Worm (Caenorhabditis elegans) whole organism, L4 larva: ENCODE measurements around the gene Y39A1A.17.

ENCODE experiments used
- F10B5.3 ChIP-seq: sonication (generic microtip); optimal IDR thresholded peaks from 2 replicates; lab custom pipeline; 2016; ENCODE audit warnings: mild to moderate bottlenecking, missing genetic modification characterization, missing compliant biosample characterization
- F26F4.8 ChIP-seq: fragments of 200-800 bp; sonication (Bioruptor generic); conservative IDR thresholded peaks from 2 replicates; pipeline ENCODE4 v1.3.6; 2022; ENCODE audit warnings: missing genetic modification characterization, missing compliant biosample characterization
- F37D6.2 ChIP-seq: sonication (generic microtip); optimal IDR thresholded peaks from 2 replicates; lab custom pipeline; 2016; ENCODE audit warnings: mild to moderate bottlenecking, missing genetic modification characterization, missing compliant biosample characterization
- F44E2.7 ChIP-seq: fragments of 200-800 bp; sonication (Bioruptor generic); IDR thresholded peaks from 2 replicates; pipeline ENCODE4 v2.1.2; 2022; ENCODE audit warnings: missing genetic modification characterization, missing compliant biosample characterization
- R02D3.7 ChIP-seq: fragments of 150-350 bp; sonication (generic microtip); optimal IDR thresholded peaks from 3 replicates; lab custom pipeline; 2014; ENCODE audit warnings: missing biosample characterization, missing genetic modification characterization
- T20F7.1 ChIP-seq: fragments of 200-800 bp; sonication (Bioruptor generic); optimal IDR thresholded peaks from 2 replicates; lab custom pipeline; 2018; ENCODE audit warnings: mild to moderate bottlenecking, missing genetic modification characterization, missing compliant biosample characterization
- Y105C5A.15 ChIP-seq: fragments of 200-800 bp; sonication (Bioruptor generic); IDR thresholded peaks from 2 replicates; pipeline ENCODE4 v1.3.6; 2022; ENCODE audit warnings: missing genetic modification characterization, missing compliant biosample characterization
- ZK546.5 ChIP-seq, 2 experiments: sonication (generic microtip); optimal IDR thresholded peaks; 2 replicates each; lab custom pipeline; 2017; ENCODE audit warnings: missing biosample characterization in 2 of 2, missing genetic modification characterization in 2 of 2
- aha-1 ChIP-seq: fragments of 150-350 bp; peaks from one replicate; lab custom pipeline; 2014; ENCODE audit warnings: missing biosample characterization, missing genetic modification characterization
- aly-2 ChIP-seq: sonication (generic microtip); optimal IDR thresholded peaks from 2 replicates; lab custom pipeline; 2018; ENCODE audit warnings: missing biosample characterization, missing genetic modification characterization
- arid-1 ChIP-seq: fragments of 200-800 bp; sonication (Bioruptor generic); conservative IDR thresholded peaks from 2 replicates; pipeline ENCODE4 v1.3.6; 2022; ENCODE audit warnings: missing genetic modification reagents, missing genetic modification characterization, missing compliant biosample characterization
- ceh-32 ChIP-seq: sonication (generic microtip); optimal IDR thresholded peaks from 2 replicates; lab custom pipeline; 2016; ENCODE audit warnings: mild to moderate bottlenecking, missing genetic modification characterization, missing compliant biosample characterization; ENCODE audit not compliant: poor library complexity
- ceh-62 ChIP-seq: sonication (generic microtip); optimal IDR thresholded peaks from 2 replicates; lab custom pipeline; 2017; ENCODE audit warnings: missing biosample characterization, missing genetic modification characterization
- ceh-82 ChIP-seq: sonication (generic microtip); optimal IDR thresholded peaks from 2 replicates; lab custom pipeline; 2017; ENCODE audit warnings: missing biosample characterization, missing genetic modification characterization
- ces-1 ChIP-seq: fragments of 150-350 bp; sonication (generic microtip); optimal IDR thresholded peaks from 4 replicates; lab custom pipeline; 2014; ENCODE audit warnings: missing biosample characterization, missing genetic modification reagents, missing genetic modification characterization
- cey-2 ChIP-seq: sonication (generic microtip); optimal IDR thresholded peaks from 3 replicates; lab custom pipeline; 2017; ENCODE audit warnings: missing genetic modification characterization, mild to moderate bottlenecking, missing compliant biosample characterization, antibody characterized with exemption, borderline replicate concordance; ENCODE audit not compliant: insufficient read depth
- daf-16 ChIP-seq, 3 experiments: sonication (generic microtip); optimal IDR thresholded peaks; 2 replicates each; lab custom pipeline; 2016 to 2017; ENCODE audit warnings: missing genetic modification characterization in 3 of 3, missing genetic modification reagents in 3 of 3, mild to moderate bottlenecking in 2 of 3, missing compliant biosample characterization in 2 of 3, missing biosample characterization in 1 of 3, moderate library complexity in 1 of 3
- dmd-6 ChIP-seq: fragments of 200-800 bp; sonication (Bioruptor generic); IDR thresholded peaks from 2 replicates; pipeline ENCODE4 v1.3.6; 2022; ENCODE audit warnings: missing genetic modification reagents, missing genetic modification characterization, missing compliant biosample characterization
- dmd-9 ChIP-seq: fragments of 200-800 bp; sonication (Bioruptor generic); IDR thresholded peaks from 2 replicates; pipeline ENCODE4 v1.3.6; 2022; ENCODE audit warnings: missing genetic modification reagents, missing genetic modification characterization, missing compliant biosample characterization
- egl-27 ChIP-seq: sonication (generic microtip); optimal IDR thresholded peaks from 3 replicates; lab custom pipeline; 2017; ENCODE audit warnings: missing biosample characterization, missing genetic modification reagents, missing genetic modification characterization
- hif-1 ChIP-seq, 2 experiments: sonication (generic microtip); optimal IDR thresholded peaks; 2 replicates each; lab custom pipeline; 2016 to 2017; ENCODE audit warnings: missing compliant biosample characterization in 2 of 2, missing genetic modification characterization in 2 of 2, missing genetic modification reagents in 2 of 2, missing genotype in 2 of 2, mild to moderate bottlenecking in 1 of 2
- lim-7 ChIP-seq: fragments of 200-800 bp; sonication (Bioruptor generic); IDR thresholded peaks from 2 replicates; pipeline ENCODE4 v1.3.6; 2022; ENCODE audit warnings: missing genetic modification characterization, missing compliant biosample characterization
- lin-15B ChIP-seq: fragments of 150-350 bp; sonication (generic microtip); optimal IDR thresholded peaks from 3 replicates; lab custom pipeline; 2014; ENCODE audit warnings: missing biosample characterization, missing genetic modification characterization
- lin-29 ChIP-seq: fragments of 200-800 bp; sonication (Bioruptor generic); IDR thresholded peaks from 2 replicates; pipeline ENCODE4 v1.3.6; 2022; ENCODE audit warnings: missing genetic modification reagents, missing genetic modification characterization, missing compliant biosample characterization
- lin-38 ChIP-seq: fragments of 200-800 bp; sonication (Bioruptor generic); IDR thresholded peaks from 2 replicates; pipeline ENCODE4 v1.3.6; 2022; ENCODE audit warnings: missing genetic modification reagents, missing genetic modification characterization, missing compliant biosample characterization
- lir-3 ChIP-seq: sonication (generic microtip); optimal IDR thresholded peaks from 2 replicates; lab custom pipeline; 2016; ENCODE audit warnings: mild to moderate bottlenecking, missing genetic modification characterization, missing compliant biosample characterization
- madf-9 ChIP-seq: fragments of 200-800 bp; sonication (Bioruptor generic); conservative IDR thresholded peaks from 2 replicates; pipeline ENCODE4 v1.3.6; 2022; ENCODE audit warnings: missing genetic modification reagents, missing genetic modification characterization, missing compliant biosample characterization
- mdl-1 ChIP-seq, 2 experiments: fragments of 150-350 bp in 1 of 2; sonication (generic microtip) in 1 of 2; optimal IDR thresholded peaks; 2 replicates each; lab custom pipeline; 2014 to 2017; ENCODE audit warnings: missing biosample characterization in 2 of 2, missing genetic modification characterization in 2 of 2
- mep-1 ChIP-seq: fragments of 150-350 bp; sonication (generic microtip); optimal IDR thresholded peaks from 3 replicates; lab custom pipeline; 2014; ENCODE audit warnings: missing biosample characterization, missing genetic modification characterization
- mes-2 ChIP-seq: sonication (generic microtip); optimal IDR thresholded peaks from 2 replicates; lab custom pipeline; 2016; ENCODE audit warnings: missing genotype, mild to moderate bottlenecking, missing genetic modification characterization, missing compliant biosample characterization; ENCODE audit not compliant: poor library complexity, severe bottlenecking
- mxl-3 ChIP-seq: fragments of 200-800 bp; sonication (Bioruptor generic); optimal IDR thresholded peaks from 2 replicates; lab custom pipeline; 2018; ENCODE audit warnings: mild to moderate bottlenecking, missing genetic modification characterization, missing compliant biosample characterization
- nhr-10 ChIP-seq: fragments of 150-350 bp; optimal IDR thresholded peaks from 2 replicates; lab custom pipeline; 2014; ENCODE audit warnings: missing biosample characterization, missing genetic modification characterization
- nhr-111 ChIP-seq: fragments of 200-800 bp; sonication (Bioruptor generic); optimal IDR thresholded peaks from 2 replicates; lab custom pipeline; 2018; ENCODE audit warnings: mild to moderate bottlenecking, missing genetic modification characterization, missing compliant biosample characterization
- nhr-25 ChIP-seq: sonication (generic microtip); optimal IDR thresholded peaks from 2 replicates; lab custom pipeline; 2017; ENCODE audit warnings: missing genetic modification characterization, mild to moderate bottlenecking, missing compliant biosample characterization, antibody characterized with exemption, moderate library complexity, borderline replicate concordance; ENCODE audit not compliant: insufficient read depth
- nhr-41 ChIP-seq: fragments of 200-800 bp; sonication (Bioruptor generic); IDR thresholded peaks from 2 replicates; pipeline ENCODE4 v1.3.6; 2022; ENCODE audit warnings: missing genetic modification reagents, missing genetic modification characterization, missing compliant biosample characterization
- nhr-42 ChIP-seq: fragments of 200-800 bp; sonication (Bioruptor generic); IDR thresholded peaks from 2 replicates; pipeline ENCODE4 v1.3.6; 2022; ENCODE audit warnings: missing genetic modification characterization, missing compliant biosample characterization
- nhr-48 ChIP-seq: sonication (generic microtip); optimal IDR thresholded peaks from 2 replicates; lab custom pipeline; 2016; ENCODE audit warnings: mild to moderate bottlenecking, missing genetic modification characterization, missing compliant biosample characterization
- rbr-2 ChIP-seq: sonication (generic microtip); optimal IDR thresholded peaks from 2 replicates; lab custom pipeline; 2016; ENCODE audit warnings: missing genotype, missing genetic modification characterization, missing compliant biosample characterization
- sdz-12 ChIP-seq: fragments of 200-800 bp; sonication (Bioruptor generic); optimal IDR thresholded peaks from 2 replicates; lab custom pipeline; 2018; ENCODE audit warnings: mild to moderate bottlenecking, missing genetic modification characterization, missing compliant biosample characterization
- set-16 ChIP-seq: fragments of 200-800 bp; sonication (Bioruptor generic); IDR thresholded peaks from 2 replicates; pipeline ENCODE4 v1.3.6; 2022; ENCODE audit warnings: missing genetic modification reagents, missing genetic modification characterization, missing compliant biosample characterization
- snpc-1.2 ChIP-seq: fragments of 200-800 bp; sonication (Bioruptor generic); IDR thresholded peaks from 2 replicates; pipeline ENCODE4 v1.3.6; 2022; ENCODE audit warnings: missing genetic modification reagents, missing genetic modification characterization, missing compliant biosample characterization
- snpc-4 ChIP-seq: fragments of 150-350 bp; optimal IDR thresholded peaks from 2 replicates; lab custom pipeline; 2014; ENCODE audit warnings: missing biosample characterization, missing genetic modification characterization
- spr-3 ChIP-seq: fragments of 200-800 bp; sonication (Bioruptor generic); optimal IDR thresholded peaks from 2 replicates; lab custom pipeline; 2018; ENCODE audit warnings: mild to moderate bottlenecking, missing genetic modification characterization, missing compliant biosample characterization
- unc-130 ChIP-seq: sonication (generic microtip); optimal IDR thresholded peaks from 2 replicates; lab custom pipeline; 2016; ENCODE audit warnings: missing genetic modification reagents, missing genetic modification characterization, missing compliant biosample characterization
- unc-39 ChIP-seq: sonication (generic microtip); optimal IDR thresholded peaks from 2 replicates; lab custom pipeline; 2017; ENCODE audit warnings: missing biosample characterization, missing genetic modification characterization
- unc-62 ChIP-seq, 3 experiments: fragments of 150-350 bp in 1 of 3; sonication (generic microtip); optimal IDR thresholded peaks in 2 of 3; peaks in 1 of 3; 1 replicate in 1 of 3; 2 replicates in 2 of 3; lab custom pipeline; 2014 to 2017; ENCODE audit warnings: missing biosample characterization in 3 of 3, missing genetic modification characterization in 3 of 3, missing genetic modification reagents in 3 of 3, missing genotype in 1 of 3
- ztf-7 ChIP-seq: fragments of 150-350 bp; optimal IDR thresholded peaks from 2 replicates; lab custom pipeline; 2014; ENCODE audit warnings: missing biosample characterization, missing genetic modification characterization

Y39A1A.17 gene

DNA sequence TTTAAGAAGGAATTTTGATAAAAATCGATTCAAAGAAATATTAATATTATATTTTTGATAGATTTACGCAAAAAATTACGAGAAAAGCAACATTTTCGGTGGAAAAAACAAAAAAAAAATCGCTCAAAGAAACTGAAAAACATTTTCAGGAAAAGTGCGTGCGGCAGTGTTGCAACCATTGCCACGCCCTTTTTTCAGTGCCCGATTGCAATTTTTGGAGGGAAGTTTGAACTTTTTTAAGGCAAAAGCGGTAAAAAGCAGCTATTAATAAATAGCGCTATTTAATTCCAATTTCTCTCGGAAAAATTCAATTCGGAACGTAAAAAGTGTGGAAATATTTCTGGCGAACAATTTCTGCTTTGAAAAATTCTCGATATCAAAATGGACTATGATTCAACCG, 30.1 kb upstream of the Y39A1A.17 start:
- TF ChIP-seq sdz-12 (GFP tag; lab: Kevin White, UChicago) (no peak), rbr-2 (tag; lab: Kevin White, UChicago) (no peak), unc-62 (GFP tag; optimal IDR thresholded peaks at IDR 0.05 in 1 of 2; lab: Kevin White, UChicago) (no peak), unc-62 (tag; optimal IDR thresholded peaks at IDR 0.05; lab: Kevin White, UChicago) (no peak), mep-1 (tag; lab: Kevin White, UChicago) (no peak), ZK546.5 (tag; optimal IDR thresholded peaks at IDR 0.05; lab: Kevin White, UChicago) (no peak), ceh-82 (tag; lab: Kevin White, UChicago) (no peak), mes-2 (peak; percentile 48)

DNA sequence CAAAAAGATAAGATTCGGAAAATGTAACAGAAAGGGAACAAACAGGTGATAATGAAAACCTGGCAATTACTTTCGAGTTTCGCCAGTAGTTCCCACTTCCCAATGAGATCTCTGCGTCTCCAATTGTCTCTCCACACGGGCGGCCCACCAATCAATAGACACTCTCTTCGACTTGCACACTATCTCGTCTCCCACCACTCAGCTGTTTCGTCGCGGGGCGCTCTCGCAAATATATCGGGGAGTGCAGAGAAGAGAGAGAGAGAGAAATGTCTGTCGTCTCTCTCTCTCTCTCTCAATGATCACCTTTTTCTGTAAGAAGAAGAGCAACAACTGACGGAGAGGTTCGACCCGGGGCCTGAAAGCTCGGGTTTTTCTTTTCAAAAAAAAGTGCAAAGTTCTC, 29.3 kb upstream of the Y39A1A.17 start:
- TF ChIP-seq dmd-6 (GFP tag; lab: Robert Waterston, UW) = peak; percentile 94
- TF ChIP-seq snpc-4 (tag; lab: Kevin White, UChicago) = no peak
- TF ChIP-seq aha-1 (tag; lab: Kevin White, UChicago) = no peak
- TF ChIP-seq F37D6.2 (tag; lab: Kevin White, UChicago) = peak; percentile 43
- TF ChIP-seq spr-3 (GFP tag; lab: Kevin White, UChicago) = no peak
- peak; percentile 68 for TF ChIP-seq lin-38 (GFP tag; lab: Robert Waterston, UW)
- TF ChIP-seq F26F4.8 (GFP tag; lab: Robert Waterston, UW) = no peak
- TF ChIP-seq egl-27 (tag; lab: Kevin White, UChicago) = no peak
- TF ChIP-seq nhr-111 (GFP tag; lab: Kevin White, UChicago) = no peak
- TF ChIP-seq F10B5.3 (tag; lab: Kevin White, UChicago) = no peak
- TF ChIP-seq lim-7 (GFP tag; lab: Robert Waterston, UW) = no peak
- TF ChIP-seq ceh-82 (tag; lab: Kevin White, UChicago) = no peak
- peak; percentile 13 for TF ChIP-seq nhr-10 (tag; lab: Kevin White, UChicago)
- TF ChIP-seq nhr-25 (tag; lab: Kevin White, UChicago) = peak; percentile 56
- TF ChIP-seq ceh-32 = no peak
- TF ChIP-seq F44E2.7 = no peak
- no peak for TF ChIP-seq ztf-7 (tag; lab: Kevin White, UChicago)
- no peak for TF ChIP-seq aly-2 (tag; lab: Kevin White, UChicago)
- peak; percentile 38 for TF ChIP-seq T20F7.1 (GFP tag; lab: Kevin White, UChicago)
- no peak for TF ChIP-seq sdz-12 (GFP tag; lab: Kevin White, UChicago)
- 0 out of 2 replicates have a peak, but pooled peaks have one; percentile 54 for TF ChIP-seq Y105C5A.15 (GFP tag; lab: Robert Waterston, UW)
- no peak for TF ChIP-seq ces-1
- no peak for TF ChIP-seq cey-2
- TF ChIP-seq nhr-48 (tag; lab: Kevin White, UChicago) = peak; percentile 80
- TF ChIP-seq unc-39 = no peak
- no peak for TF ChIP-seq lin-29
- TF ChIP-seq set-16 = peak; percentile 74
- TF ChIP-seq mdl-1 (tag; optimal IDR thresholded peaks at IDR 0.05; lab: Kevin White, UChicago) = peak; percentile 17 to 53
- no peak for TF ChIP-seq ceh-62 (tag; lab: Kevin White, UChicago)
- TF ChIP-seq unc-130 (GFP tag; lab: Kevin White, UChicago) = peak; percentile 27
- 0 out of 2 replicates have a peak, but pooled peaks have one; percentile 23 for TF ChIP-seq nhr-42 (GFP tag; lab: Robert Waterston, UW)
- TF ChIP-seq mxl-3 = peak; percentile 87
- no peak for TF ChIP-seq lir-3 (tag; lab: Kevin White, UChicago)
- TF ChIP-seq mes-2 = peak; percentile 77
- TF ChIP-seq R02D3.7 (tag; lab: Kevin White, UChicago) = no peak
- peak in 1 of 2 experiments; percentile 93 for TF ChIP-seq daf-16 (GFP tag; optimal IDR thresholded peaks at IDR 0.05; lab: Kevin White, UChicago)
- peak; percentile 95 for TF ChIP-seq daf-16 (tag; optimal IDR thresholded peaks at IDR 0.05; lab: Kevin White, UChicago)
- no peak for TF ChIP-seq dmd-9 (GFP tag; lab: Robert Waterston, UW)
- peak; percentile 67 for TF ChIP-seq nhr-41 (GFP tag; lab: Robert Waterston, UW)
- no peak for TF ChIP-seq lin-15B (tag; lab: Kevin White, UChicago)
- peak; percentile 54; the same call in 1 of the 2 replicates for TF ChIP-seq madf-9
- peak; percentile 17; the same call in 1 of the 2 replicates for TF ChIP-seq snpc-1.2
- TF ChIP-seq arid-1 (GFP tag; lab: Robert Waterston, UW) = peak; percentile 68; the same call in 1 of the 2 replicates
- peak in 1 of 2 experiments; percentile 90 for TF ChIP-seq hif-1 (tag; optimal IDR thresholded peaks at IDR 0.05; lab: Kevin White, UChicago)
